Fruit fly (Drosophila melanogaster) whole organism, embryonic: ENCODE measurements around the gene CG34028.

Experiments
- B-H1 ChIP-seq: fragments of 200-800 bp; sonication (Bioruptor generic); IDR thresholded peaks from 3 replicates; pipeline ENCODE4 v1.3.6; 2022; ENCODE audit warnings: missing biosample characterization, missing genetic modification characterization
- CG10147 ChIP-seq: fragments of 200-800 bp; sonication (Bioruptor generic); optimal IDR thresholded peaks from 2 replicates; lab custom pipeline; 2019; ENCODE audit warnings: missing biosample characterization, mild to moderate bottlenecking, missing genetic modification characterization, moderate library complexity
- CG10274 ChIP-seq: fragments of 200-800 bp; sonication (Bioruptor generic); optimal IDR thresholded peaks from 3 replicates; lab custom pipeline; 2017; ENCODE audit warnings: missing biosample characterization, mild to moderate bottlenecking, missing genetic modification characterization
- CG12104 ChIP-seq: fragments of 200-800 bp; sonication (Bioruptor generic); optimal IDR thresholded peaks from 3 replicates; lab custom pipeline; 2016; ENCODE audit warnings: missing biosample characterization, missing genetic modification characterization
- CG12155 ChIP-seq: fragments of 200-800 bp; sonication (Bioruptor generic); optimal IDR thresholded peaks from 3 replicates; lab custom pipeline; 2016; ENCODE audit warnings: missing biosample characterization, missing genetic modification characterization
- CG13296 ChIP-seq: fragments of 200-800 bp; sonication (Bioruptor generic); optimal IDR thresholded peaks from 3 replicates; lab custom pipeline; 2018; ENCODE audit warnings: missing biosample characterization, mild to moderate bottlenecking, missing genetic modification characterization
- CG14014 ChIP-seq: fragments of 200-800 bp; sonication (Bioruptor generic); IDR thresholded peaks from 2 replicates; pipeline ENCODE4 v1.3.6; 2022; ENCODE audit warnings: missing biosample characterization, missing genetic modification characterization
- CG14441 ChIP-seq: fragments of 200-800 bp; sonication (Bioruptor generic); IDR thresholded peaks from 2 replicates; pipeline ENCODE4 v1.3.6; 2022; ENCODE audit warnings: missing biosample characterization, missing genetic modification characterization
- CG15011 ChIP-seq: fragments of 200-800 bp; sonication (Bioruptor generic); optimal IDR thresholded peaks from 3 replicates; lab custom pipeline; 2018; ENCODE audit warnings: missing biosample characterization, mild to moderate bottlenecking, missing genetic modification characterization
- CG2889 ChIP-seq: fragments of 200-800 bp; sonication (Bioruptor generic); IDR thresholded peaks from 3 replicates; pipeline ENCODE4 v1.3.6; 2022; ENCODE audit warnings: missing biosample characterization, missing genetic modification characterization
- CG4617 ChIP-seq: fragments of 200-800 bp; sonication (Bioruptor generic); optimal IDR thresholded peaks from 3 replicates; lab custom pipeline; 2016; ENCODE audit warnings: missing biosample characterization, missing genetic modification characterization, borderline replicate concordance
- CG6683 ChIP-seq: fragments of 200-800 bp; sonication (Bioruptor generic); optimal IDR thresholded peaks from 2 replicates; lab custom pipeline; 2017; ENCODE audit warnings: missing biosample characterization, mild to moderate bottlenecking, missing genetic modification characterization, missing genetic modification reagents
- CG6791 ChIP-seq: fragments of 200-800 bp; sonication (Bioruptor generic); IDR thresholded peaks from 3 replicates; pipeline ENCODE4 v1.3.6; 2022; ENCODE audit warnings: missing biosample characterization, missing genetic modification characterization; ENCODE audit not compliant: partially characterized antibody
- CG7271 ChIP-seq: fragments of 200-800 bp; sonication (Bioruptor generic); optimal IDR thresholded peaks from 2 replicates; lab custom pipeline; 2018; ENCODE audit warnings: missing biosample characterization, mild to moderate bottlenecking, missing genetic modification characterization, moderate library complexity
- CG7987 ChIP-seq: fragments of 200-800 bp; sonication (Bioruptor generic); optimal IDR thresholded peaks from 2 replicates; lab custom pipeline; 2018; ENCODE audit warnings: missing biosample characterization, mild to moderate bottlenecking, missing genetic modification characterization, moderate library complexity
- CG8924 ChIP-seq: fragments of 200-800 bp; optimal IDR thresholded peaks from 3 replicates; lab custom pipeline; 2019; ENCODE audit warnings: missing biosample characterization, mild to moderate bottlenecking, missing genetic modification characterization, moderate library complexity
- CG9797 ChIP-seq: fragments of 200-800 bp; sonication (Bioruptor generic); optimal IDR thresholded peaks from 3 replicates; lab custom pipeline; 2018; ENCODE audit warnings: missing biosample characterization, mild to moderate bottlenecking, missing genetic modification characterization
- HLH3B ChIP-seq: fragments of 200-800 bp; sonication (Bioruptor generic); IDR thresholded peaks from 2 replicates; pipeline ENCODE4 v1.3.6; 2022; ENCODE audit warnings: missing biosample characterization, missing genetic modification characterization
- Kr ChIP-seq: fragments of 200-800 bp; sonication (Bioruptor generic); optimal IDR thresholded peaks from 2 replicates; lab custom pipeline; 2017; ENCODE audit warnings: missing biosample characterization, mild to moderate bottlenecking, missing genetic modification characterization
- Lpt ChIP-seq: fragments of >200 bp; optimal IDR thresholded peaks from 2 replicates; lab custom pipeline; 2018; ENCODE audit warnings: missing biosample characterization, missing genetic modification characterization
- Mes4 ChIP-seq: fragments of 200-800 bp; sonication (Bioruptor generic); optimal IDR thresholded peaks from 2 replicates; lab custom pipeline; 2016; ENCODE audit warnings: missing biosample characterization, missing genetic modification characterization
- Neu2 ChIP-seq: fragments of 200-800 bp; sonication (Bioruptor generic); optimal IDR thresholded peaks from 3 replicates; lab custom pipeline; 2016; ENCODE audit warnings: missing biosample characterization, missing genetic modification characterization, borderline replicate concordance
- Oli ChIP-seq: fragments of 200-800 bp; sonication (Bioruptor generic); optimal IDR thresholded peaks from 2 replicates; lab custom pipeline; 2018; ENCODE audit warnings: missing biosample characterization, mild to moderate bottlenecking, missing genetic modification characterization, moderate library complexity
- Opbp ChIP-seq: fragments of 200-800 bp; sonication (Bioruptor generic); IDR thresholded peaks from 3 replicates; pipeline ENCODE4 v1.3.6; 2022; ENCODE audit warnings: missing biosample characterization, missing genetic modification characterization; ENCODE audit not compliant: partially characterized antibody
- Optix ChIP-seq: fragments of 200-800 bp; sonication (Bioruptor generic); IDR thresholded peaks from 3 replicates; pipeline ENCODE4 v1.3.6; 2022; ENCODE audit warnings: missing biosample characterization, missing genetic modification characterization
- Sry-δ ChIP-seq: fragments of 200-800 bp; sonication (Bioruptor generic); optimal IDR thresholded peaks from 2 replicates; lab custom pipeline; 2016; ENCODE audit warnings: missing biosample characterization, missing genetic modification characterization
- Tbp ChIP-seq: fragments of >200 bp; optimal IDR thresholded peaks from 2 replicates; lab custom pipeline; 2018; ENCODE audit warnings: missing biosample characterization, missing genetic modification characterization
- ap ChIP-seq: fragments of 200-800 bp; sonication (Bioruptor generic); IDR thresholded peaks from 2 replicates; pipeline ENCODE4 v1.3.6; 2022; ENCODE audit warnings: missing biosample characterization, missing genetic modification characterization
- ash1 ChIP-seq: fragments of 200-800 bp; sonication (Bioruptor generic); optimal IDR thresholded peaks from 2 replicates; lab custom pipeline; 2018; ENCODE audit warnings: missing biosample characterization, mild to moderate bottlenecking, missing genetic modification characterization
- br ChIP-seq: fragments of >200 bp; optimal IDR thresholded peaks from 2 replicates; lab custom pipeline; 2017
- cas ChIP-seq: fragments of 200-800 bp; sonication (Bioruptor generic); IDR thresholded peaks from 2 replicates; pipeline ENCODE4 v1.3.6; 2022; ENCODE audit warnings: missing biosample characterization, missing genetic modification characterization
- dan ChIP-seq: fragments of 200-800 bp; sonication (Bioruptor generic); IDR thresholded peaks from 2 replicates; pipeline ENCODE4 v1.3.6; 2022; ENCODE audit warnings: missing biosample characterization, missing genetic modification characterization
- eyg ChIP-seq: fragments of 200-800 bp; sonication (Bioruptor generic); optimal IDR thresholded peaks from 3 replicates; lab custom pipeline; 2016; ENCODE audit warnings: missing biosample characterization, missing genetic modification characterization
- fd102C ChIP-seq: fragments of 200-800 bp; sonication (Bioruptor generic); optimal IDR thresholded peaks from 2 replicates; lab custom pipeline; 2018; ENCODE audit warnings: missing biosample characterization, mild to moderate bottlenecking, missing genetic modification characterization, moderate library complexity
- ftz-f1 ChIP-seq: fragments of 200-800 bp; sonication (Bioruptor generic); optimal IDR thresholded peaks from 2 replicates; lab custom pipeline; 2016; ENCODE audit warnings: missing biosample characterization, missing genetic modification characterization
- gcm2 ChIP-seq: fragments of 200-800 bp; sonication (Bioruptor generic); optimal IDR thresholded peaks from 2 replicates; lab custom pipeline; 2016; ENCODE audit warnings: missing biosample characterization, missing genetic modification characterization
- ind ChIP-seq: fragments of 200-800 bp; sonication (Bioruptor generic); optimal IDR thresholded peaks from 3 replicates; lab custom pipeline; 2016; ENCODE audit warnings: missing biosample characterization, missing genetic modification characterization
- knrl ChIP-seq: fragments of 200-800 bp; sonication (Bioruptor generic); IDR thresholded peaks from 3 replicates; pipeline ENCODE4 v1.3.6; 2022; ENCODE audit warnings: missing biosample characterization, missing genetic modification characterization; ENCODE audit not compliant: partially characterized antibody
- lab ChIP-seq: fragments of 200-800 bp; sonication (Bioruptor generic); optimal IDR thresholded peaks from 3 replicates; lab custom pipeline; 2017; ENCODE audit warnings: missing biosample characterization, missing genetic modification characterization, mild to moderate bottlenecking, moderate library complexity, missing genetic modification reagents
- lbe ChIP-seq: fragments of 200-800 bp; sonication (Bioruptor generic); optimal IDR thresholded peaks from 2 replicates; lab custom pipeline; 2016; ENCODE audit warnings: missing biosample characterization, mild to moderate bottlenecking, missing genetic modification characterization
- peb ChIP-seq: fragments of 200-800 bp; sonication (Bioruptor generic); IDR thresholded peaks from 2 replicates; pipeline ENCODE4 v1.3.6; 2022; ENCODE audit warnings: missing biosample characterization, missing genetic modification characterization
- row ChIP-seq: fragments of 200-800 bp; sonication (Bioruptor generic); IDR thresholded peaks from 3 replicates; pipeline ENCODE4 v1.3.6; 2022; ENCODE audit warnings: missing biosample characterization, missing genetic modification characterization
- sens-2 ChIP-seq: fragments of 200-800 bp; sonication (Bioruptor generic); IDR thresholded peaks from 2 replicates; pipeline ENCODE4 v1.3.6; 2022; ENCODE audit warnings: missing biosample characterization, missing genetic modification characterization
- sima ChIP-seq: fragments of 200-800 bp; sonication (Bioruptor generic); optimal IDR thresholded peaks from 2 replicates; lab custom pipeline; 2016; ENCODE audit warnings: missing biosample characterization, missing genetic modification characterization
- slou ChIP-seq: fragments of 200-800 bp; sonication (Bioruptor generic); optimal IDR thresholded peaks from 3 replicates; lab custom pipeline; 2016; ENCODE audit warnings: missing biosample characterization, missing genetic modification characterization
- slp2 ChIP-seq: fragments of 200-800 bp; sonication (Bioruptor generic); optimal IDR thresholded peaks from 2 replicates; lab custom pipeline; 2016; ENCODE audit warnings: missing biosample characterization, missing genetic modification characterization
- sr ChIP-seq: fragments of 200-800 bp; sonication (Bioruptor generic); IDR thresholded peaks from 3 replicates; pipeline ENCODE4 v1.3.6; 2022; ENCODE audit warnings: missing biosample characterization, missing genetic modification characterization
- ttk ChIP-seq: fragments of 200-800 bp; sonication (Bioruptor generic); IDR thresholded peaks from 2 replicates; pipeline ENCODE4 v2.1.2; 2022; ENCODE audit warnings: missing biosample characterization, missing genetic modification characterization
- wek ChIP-seq: fragments of 200-800 bp; sonication (Bioruptor generic); optimal IDR thresholded peaks from 3 replicates; lab custom pipeline; 2018; ENCODE audit warnings: missing biosample characterization, mild to moderate bottlenecking, missing genetic modification characterization, moderate library complexity
- wor ChIP-seq: fragments of 200-800 bp; sonication (Bioruptor generic); IDR thresholded peaks from 2 replicates; pipeline ENCODE4 v1.3.6; 2022; ENCODE audit warnings: missing biosample characterization, missing genetic modification characterization

Gene CG34028

DNA sequence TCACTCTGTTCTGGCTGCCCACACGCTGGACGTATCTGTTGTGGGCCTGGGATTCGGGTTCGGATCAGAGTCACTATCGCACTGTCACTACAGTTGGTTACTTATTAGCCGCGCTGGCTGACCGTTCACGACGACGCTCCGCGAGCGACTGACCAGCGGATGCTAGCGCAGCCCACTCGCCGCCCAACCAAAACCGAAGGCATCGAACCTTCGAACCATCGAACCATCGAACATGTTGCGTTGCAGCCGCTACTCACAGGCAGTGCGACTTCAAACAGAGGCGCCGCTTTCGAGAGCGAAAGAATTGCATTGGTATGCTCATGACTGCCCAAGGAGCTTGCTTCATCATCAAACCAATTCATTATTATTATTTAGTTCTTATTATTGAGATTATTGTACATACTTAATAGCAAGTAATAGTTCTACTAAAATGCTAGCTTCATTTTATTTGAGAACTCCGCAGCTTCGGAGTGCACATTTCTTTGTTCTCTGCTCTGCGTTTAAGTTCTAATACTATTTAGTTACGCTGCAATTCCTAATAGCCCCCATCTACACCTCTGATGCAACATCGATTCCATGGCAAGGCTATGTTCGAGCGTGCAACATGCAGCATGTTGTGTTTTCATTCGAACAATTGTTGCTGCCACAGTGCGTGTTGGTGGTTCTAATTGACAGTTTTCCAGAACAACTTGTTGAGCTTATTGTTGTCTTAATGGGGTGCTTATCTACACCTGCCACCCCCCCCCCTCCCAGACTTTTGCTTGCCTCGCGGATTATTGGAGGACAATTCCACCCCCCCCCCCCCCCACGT lies 11.1 kb upstream of the CG34028 start, which contains the start of gene mgl (continued):
- TF ChIP-seq CG14014 (GFP tag; lab: Robert Waterston, UW) = no peak; the same call in none of the 2 replicates
- no peak for TF ChIP-seq br
- peak; percentile 62; the same call in 2 of the 3 replicates for TF ChIP-seq row (GFP tag; lab: Robert Waterston, UW)
- no peak for TF ChIP-seq CG7987
- no peak; the same call in 1 of the 3 replicates for TF ChIP-seq B-H1 (GFP tag; lab: Robert Waterston, UW)
- TF ChIP-seq Lpt (GFP tag; lab: Kevin White, UChicago) = no peak
- TF ChIP-seq sr (GFP tag; lab: Robert Waterston, UW) = peak; percentile 46; the same call in 1 of the 3 replicates
- TF ChIP-seq CG12155 (GFP tag; lab: Kevin White, UChicago) = peak; percentile 75
- TF ChIP-seq Optix (GFP tag; lab: Robert Waterston, UW) = no peak; the same call in 2 of the 3 replicates
- peak; percentile 68 for TF ChIP-seq lab (GFP tag; lab: Kevin White, UChicago)
- no peak for TF ChIP-seq Opbp (GFP tag; lab: Robert Waterston, UW)
- no peak for TF ChIP-seq CG2889
- peak; percentile 64 for TF ChIP-seq slp2 (GFP tag; lab: Kevin White, UChicago)
- TF ChIP-seq dan (GFP tag; lab: Robert Waterston, UW) = no peak; the same call in 1 of the 2 replicates
- peak; percentile 79 for TF ChIP-seq ind (GFP tag; lab: Kevin White, UChicago)
- no peak for TF ChIP-seq sima (GFP tag; lab: Kevin White, UChicago)
- TF ChIP-seq CG13296 = no peak
- TF ChIP-seq CG10274 (GFP tag; lab: Kevin White, UChicago) = peak; percentile 27
- TF ChIP-seq lbe (GFP tag; lab: Kevin White, UChicago) = peak; percentile 84
- peak; percentile 58 for TF ChIP-seq CG6683 (GFP tag; lab: Kevin White, UChicago)
- no peak for TF ChIP-seq CG9797
- TF ChIP-seq Oli (tag; lab: Kevin White, UChicago) = peak; percentile 90
- peak; percentile 53 for TF ChIP-seq wor (GFP tag; lab: Robert Waterston, UW)
- TF ChIP-seq wek = no peak
- no peak for TF ChIP-seq Tbp (GFP tag; lab: Kevin White, UChicago)
- peak; percentile 44 for TF ChIP-seq CG4617 (GFP tag; lab: Kevin White, UChicago)
- TF ChIP-seq CG10147 (GFP tag; lab: Kevin White, UChicago) = peak; percentile 52
- TF ChIP-seq Mes4 (GFP tag; lab: Kevin White, UChicago) = peak; percentile 37
- no peak for TF ChIP-seq sens-2 (GFP tag; lab: Robert Waterston, UW)
- TF ChIP-seq CG8924 = peak; percentile 80
- no peak for TF ChIP-seq ftz-f1 (GFP tag; lab: Kevin White, UChicago)
- peak; percentile 48 for TF ChIP-seq CG12104 (GFP tag; lab: Kevin White, UChicago)
- peak; percentile 67 for TF ChIP-seq CG6791 (GFP tag; lab: Robert Waterston, UW)
- no peak for TF ChIP-seq Neu2 (GFP tag; lab: Kevin White, UChicago)
- TF ChIP-seq peb (GFP tag; lab: Robert Waterston, UW) = no peak; the same call in 1 of the 2 replicates
- no peak for TF ChIP-seq fd102C
- TF ChIP-seq CG15011 = peak; percentile 59
- no peak for TF ChIP-seq ttk (GFP tag; lab: Robert Waterston, UW)
- no peak for TF ChIP-seq eyg
- peak; percentile 60 for TF ChIP-seq slou (GFP tag; lab: Kevin White, UChicago)
- peak; percentile 15 for TF ChIP-seq CG7271
- TF ChIP-seq gcm2 = peak; percentile 49
- no peak for TF ChIP-seq cas
- no peak for TF ChIP-seq CG14441 (GFP tag; lab: Robert Waterston, UW)
- TF ChIP-seq ash1 = no peak
- TF ChIP-seq knrl = 0 out of 3 replicates have a peak, but pooled peaks have one; percentile 21
- TF ChIP-seq Sry-δ = no peak
- TF ChIP-seq Kr (GFP tag; lab: Kevin White, UChicago) = no peak
- 0 out of 2 replicates have a peak, but pooled peaks have one; percentile 9 for TF ChIP-seq ap (GFP tag; lab: Robert Waterston, UW)
- peak; percentile 36 for TF ChIP-seq HLH3B (GFP tag; lab: Robert Waterston, UW)
